Worm (Caenorhabditis elegans) whole organism, midembryonic: Measurements from ENCODE around the gene F52E1.5.

Experiments used
- cog-1 ChIP-seq: sonication (generic microtip); optimal IDR thresholded peaks from 2 replicates; lab custom pipeline; 2016; ENCODE audit warnings: missing genetic modification characterization, missing compliant biosample characterization
- flt-1 ChIP-seq: fragments of 200-800 bp; sonication (Bioruptor generic); IDR thresholded peaks from 2 replicates; pipeline ENCODE4 v1.3.6; 2022; ENCODE audit warnings: missing genetic modification characterization, missing compliant biosample characterization
- klf-2 ChIP-seq: fragments of 200-800 bp; sonication (Bioruptor generic); conservative IDR thresholded peaks from 2 replicates; pipeline ENCODE4 v1.3.6; 2022; ENCODE audit warnings: missing genetic modification reagents, missing genetic modification characterization, missing compliant biosample characterization
- med-1 ChIP-seq: sonication (generic microtip); optimal IDR thresholded peaks from 2 replicates; lab custom pipeline; 2017; ENCODE audit warnings: missing genetic modification characterization, mild to moderate bottlenecking, missing compliant biosample characterization, antibody characterized with exemption, missing genetic modification reagents; ENCODE audit not compliant: insufficient read depth
- ztf-23 ChIP-seq: fragments of 200-800 bp; sonication (Bioruptor generic); IDR thresholded peaks from 2 replicates; pipeline ENCODE4 v1.3.6; 2022; ENCODE audit warnings: missing genetic modification reagents, missing genetic modification characterization, missing compliant biosample characterization

- TF ChIP-seq med-1 (GFP tag; lab: Kevin White, UChicago): no peak
- TF ChIP-seq cog-1 (tag; lab: Kevin White, UChicago): no peak
- TF ChIP-seq ztf-23: no peak
- no peak for TF ChIP-seq flt-1 (GFP tag; lab: Robert Waterston, UW)
- no peak for TF ChIP-seq klf-2 (GFP tag; lab: Robert Waterston, UW)
These were observed 47.6 kb downstream of the F52E1.5 start for ce11 chrV:8426741-8427457.
